Fruit fly (Drosophila melanogaster) whole organism, embryonic: Measurements from ENCODE around the gene witty.

Experiments used
- Asciz ChIP-seq: fragments of 200-800 bp; sonication (Bioruptor generic); optimal IDR thresholded peaks from 2 replicates; lab custom pipeline; 2017; ENCODE audit warnings: missing biosample characterization, mild to moderate bottlenecking, missing genetic modification characterization, missing genetic modification reagents
- BtbVII ChIP-seq: fragments of 200-800 bp; sonication (Bioruptor generic); optimal IDR thresholded peaks from 3 replicates; lab custom pipeline; 2017; ENCODE audit warnings: missing biosample characterization, mild to moderate bottlenecking, missing genetic modification characterization
- CG10209 ChIP-seq: fragments of 200-800 bp; sonication (Bioruptor generic); optimal IDR thresholded peaks from 3 replicates; lab custom pipeline; 2017; ENCODE audit warnings: missing biosample characterization, mild to moderate bottlenecking, missing genetic modification characterization, missing genetic modification reagents
- CG10321 ChIP-seq: fragments of 200-800 bp; sonication (Bioruptor generic); IDR thresholded peaks from 2 replicates; pipeline ENCODE4 v1.3.6; 2022; ENCODE audit warnings: missing biosample characterization, missing genetic modification characterization
- CG10654 ChIP-seq: fragments of 200-800 bp; sonication (Bioruptor generic); optimal IDR thresholded peaks from 2 replicates; lab custom pipeline; 2016; ENCODE audit warnings: missing biosample characterization, missing genetic modification characterization
- CG10979 ChIP-seq: fragments of 200-800 bp; sonication (Bioruptor generic); optimal IDR thresholded peaks from 2 replicates; lab custom pipeline; 2018; ENCODE audit warnings: missing biosample characterization, mild to moderate bottlenecking, missing genetic modification characterization, moderate library complexity
- CG11247 ChIP-seq: fragments of 200-800 bp; sonication (Bioruptor generic); IDR thresholded peaks from 2 replicates; pipeline ENCODE4 v1.3.6; 2022; ENCODE audit warnings: missing biosample characterization, missing genetic modification characterization
- CG11504 ChIP-seq: fragments of 200-800 bp; sonication (Bioruptor generic); optimal IDR thresholded peaks from 3 replicates; lab custom pipeline; 2019; ENCODE audit warnings: missing biosample characterization, mild to moderate bottlenecking, missing genetic modification characterization, moderate library complexity
- CG13296 ChIP-seq: fragments of 200-800 bp; sonication (Bioruptor generic); optimal IDR thresholded peaks from 3 replicates; lab custom pipeline; 2018; ENCODE audit warnings: missing biosample characterization, mild to moderate bottlenecking, missing genetic modification characterization
- CG16815 ChIP-seq: fragments of 200-800 bp; sonication (Bioruptor generic); optimal IDR thresholded peaks from 3 replicates; lab custom pipeline; 2017; ENCODE audit warnings: missing biosample characterization, mild to moderate bottlenecking, missing genetic modification characterization
- CG17359 ChIP-seq: fragments of 200-800 bp; sonication (Bioruptor generic); optimal IDR thresholded peaks from 3 replicates; lab custom pipeline; 2018; ENCODE audit warnings: missing biosample characterization, mild to moderate bottlenecking, missing genetic modification characterization, moderate library complexity
- CG17361 ChIP-seq: fragments of 200-800 bp; sonication (Bioruptor generic); IDR thresholded peaks from 3 replicates; pipeline ENCODE4 v1.3.6; 2022; ENCODE audit warnings: missing biosample characterization, missing genetic modification characterization
- CG2116 ChIP-seq: fragments of 200-800 bp; sonication (Bioruptor generic); optimal IDR thresholded peaks from 3 replicates; lab custom pipeline; 2018; ENCODE audit warnings: missing biosample characterization, mild to moderate bottlenecking, missing genetic modification characterization
- CG2120 ChIP-seq: fragments of 200-800 bp; sonication (Bioruptor generic); optimal IDR thresholded peaks from 3 replicates; lab custom pipeline; 2016; ENCODE audit warnings: missing biosample characterization, missing genetic modification characterization
- CG2129 ChIP-seq: fragments of 200-800 bp; sonication (Bioruptor generic); IDR thresholded peaks from 2 replicates; pipeline ENCODE4 v1.3.6; 2022; ENCODE audit warnings: missing biosample characterization, missing genetic modification characterization; ENCODE audit not compliant: partially characterized antibody
- CG30403 ChIP-seq: fragments of 200-800 bp; sonication (Bioruptor generic); optimal IDR thresholded peaks from 3 replicates; lab custom pipeline; 2016; ENCODE audit warnings: missing biosample characterization, missing genetic modification characterization
- CG31441 ChIP-seq: fragments of 200-800 bp; sonication (Bioruptor generic); IDR thresholded peaks from 2 replicates; pipeline ENCODE4 v1.3.6; 2022; ENCODE audit warnings: missing biosample characterization, missing genetic modification characterization
- CG33557 ChIP-seq: fragments of 200-800 bp; sonication (Bioruptor generic); optimal IDR thresholded peaks from 2 replicates; lab custom pipeline; 2019; ENCODE audit warnings: missing biosample characterization, mild to moderate bottlenecking, missing genetic modification characterization, moderate library complexity
- CG4424 ChIP-seq: fragments of 200-800 bp; sonication (Bioruptor generic); optimal IDR thresholded peaks from 3 replicates; lab custom pipeline; 2016; ENCODE audit warnings: missing biosample characterization, missing genetic modification characterization
- CG6791 ChIP-seq: fragments of 200-800 bp; sonication (Bioruptor generic); IDR thresholded peaks from 3 replicates; pipeline ENCODE4 v1.3.6; 2022; ENCODE audit warnings: missing biosample characterization, missing genetic modification characterization; ENCODE audit not compliant: partially characterized antibody
- CG8290 ChIP-seq, 3 experiments: fragments of 200-800 bp; sonication (Bioruptor generic); optimal IDR thresholded peaks; 2 replicates each; lab custom pipeline; 2016 to 2019; ENCODE audit warnings: missing biosample characterization in 3 of 3, missing genetic modification characterization in 3 of 3, mild to moderate bottlenecking in 2 of 3, moderate library complexity in 1 of 3
- CG8924 ChIP-seq: fragments of 200-800 bp; optimal IDR thresholded peaks from 3 replicates; lab custom pipeline; 2019; ENCODE audit warnings: missing biosample characterization, mild to moderate bottlenecking, missing genetic modification characterization, moderate library complexity
- CG9215 ChIP-seq: fragments of 200-800 bp; sonication (Bioruptor generic); IDR thresholded peaks from 2 replicates; pipeline ENCODE4 v1.3.6; 2022; ENCODE audit warnings: missing biosample characterization, missing genetic modification characterization
- CG9932 ChIP-seq: fragments of 200-800 bp; sonication (Bioruptor generic); IDR thresholded peaks from 2 replicates; pipeline ENCODE4 v1.3.6; 2022; ENCODE audit warnings: missing biosample characterization, missing genetic modification characterization
- CTCF ChIP-seq: fragments of 200-800 bp; sonication (Bioruptor generic); optimal IDR thresholded peaks from 2 replicates; lab custom pipeline; 2017; ENCODE audit warnings: missing biosample characterization, mild to moderate bottlenecking, missing genetic modification characterization, moderate library complexity
- E2f1 ChIP-seq: fragments of 200-800 bp; sonication (Bioruptor generic); IDR thresholded peaks from 2 replicates; pipeline ENCODE4 v1.3.6; 2022; ENCODE audit warnings: missing biosample characterization, missing genetic modification characterization
- HLH4C ChIP-seq: fragments of 200-800 bp; sonication (Bioruptor generic); IDR thresholded peaks from 3 replicates; pipeline ENCODE4 v1.3.6; 2022; ENCODE audit warnings: missing biosample characterization, missing genetic modification characterization; ENCODE audit not compliant: partially characterized antibody
- Hr51 ChIP-seq, 2 experiments: fragments of 200-800 bp; sonication (Bioruptor generic); optimal IDR thresholded peaks; 2 replicates in 1 of 2; 3 replicates in 1 of 2; lab custom pipeline; 2016 to 2018; ENCODE audit warnings: missing biosample characterization in 2 of 2, missing genetic modification characterization in 2 of 2, mild to moderate bottlenecking in 1 of 2, moderate library complexity in 1 of 2
- Sin3A ChIP-seq: fragments of >200 bp; optimal IDR thresholded peaks from 2 replicates; lab custom pipeline; 2018
- bowl ChIP-seq: fragments of 200-800 bp; sonication (Bioruptor generic); IDR thresholded peaks from 2 replicates; pipeline ENCODE4 v1.3.6; 2022; ENCODE audit warnings: missing biosample characterization, missing genetic modification characterization
- corto ChIP-seq: fragments of 200-800 bp; sonication (Bioruptor generic); optimal IDR thresholded peaks from 2 replicates; lab custom pipeline; 2016; ENCODE audit warnings: missing biosample characterization, mild to moderate bottlenecking, missing genetic modification characterization, moderate library complexity
- disco-r ChIP-seq: fragments of 200-800 bp; sonication (Bioruptor generic); optimal IDR thresholded peaks from 2 replicates; lab custom pipeline; 2016; ENCODE audit warnings: missing biosample characterization, missing genetic modification characterization
- dm ChIP-seq: fragments of 200-800 bp; sonication (Bioruptor generic); optimal IDR thresholded peaks from 3 replicates; lab custom pipeline; 2016; ENCODE audit warnings: missing biosample characterization, missing genetic modification characterization
- gcm2 ChIP-seq: fragments of 200-800 bp; sonication (Bioruptor generic); optimal IDR thresholded peaks from 2 replicates; lab custom pipeline; 2016; ENCODE audit warnings: missing biosample characterization, missing genetic modification characterization
- grau ChIP-seq: fragments of 200-800 bp; optimal IDR thresholded peaks from 3 replicates; lab custom pipeline; 2019; ENCODE audit warnings: missing biosample characterization, mild to moderate bottlenecking, missing genetic modification characterization, moderate library complexity
- her ChIP-seq: fragments of 200-800 bp; sonication (Bioruptor generic); optimal IDR thresholded peaks from 2 replicates; lab custom pipeline; 2016; ENCODE audit warnings: missing biosample characterization, missing genetic modification characterization
- hkb ChIP-seq, 2 experiments: fragments of 200-800 bp in 1 of 2; fragments of >200 bp in 1 of 2; sonication (Bioruptor generic) in 1 of 2; IDR thresholded peaks in 1 of 2; optimal IDR thresholded peaks in 1 of 2; 2 replicates each; pipeline versions ENCODE4 v1.3.6 to Lab custom; 2017 to 2022; ENCODE audit warnings: missing biosample characterization in 1 of 2, missing genetic modification characterization in 1 of 2
- onecut ChIP-seq: fragments of 200-800 bp; sonication (Bioruptor generic); IDR thresholded peaks from 2 replicates; pipeline ENCODE4 v1.3.6; 2022; ENCODE audit warnings: missing biosample characterization, missing genetic modification characterization
- p53 ChIP-seq: fragments of 200-800 bp; sonication (Bioruptor generic); optimal IDR thresholded peaks from 2 replicates; lab custom pipeline; 2016; ENCODE audit warnings: missing biosample characterization, missing genetic modification characterization
- pita ChIP-seq: fragments of 200-800 bp; sonication (Bioruptor generic); optimal IDR thresholded peaks from 2 replicates; lab custom pipeline; 2017; ENCODE audit warnings: missing biosample characterization, mild to moderate bottlenecking, missing genetic modification characterization
- schlank ChIP-seq: fragments of 200-800 bp; sonication (Bioruptor generic); optimal IDR thresholded peaks from 2 replicates; lab custom pipeline; 2018; ENCODE audit warnings: missing biosample characterization, mild to moderate bottlenecking, missing genetic modification characterization
- sens-2 ChIP-seq: fragments of 200-800 bp; sonication (Bioruptor generic); IDR thresholded peaks from 2 replicates; pipeline ENCODE4 v1.3.6; 2022; ENCODE audit warnings: missing biosample characterization, missing genetic modification characterization
- sna ChIP-seq: fragments of 200-800 bp; sonication (Bioruptor generic); IDR thresholded peaks from 2 replicates; pipeline ENCODE4 v1.3.6; 2022; ENCODE audit warnings: missing biosample characterization, missing genetic modification characterization; ENCODE audit not compliant: partially characterized antibody
- so ChIP-seq: fragments of 200-800 bp; sonication (Bioruptor generic); IDR thresholded peaks from 3 replicates; pipeline ENCODE4 v1.3.6; 2022; ENCODE audit warnings: missing biosample characterization, missing genetic modification characterization
- sob ChIP-seq: fragments of 200-800 bp; sonication (Bioruptor generic); IDR thresholded peaks from 2 replicates; pipeline ENCODE4 v1.3.6; 2022; ENCODE audit warnings: missing biosample characterization, missing genetic modification characterization
- tgo ChIP-seq: fragments of 200-800 bp; sonication (Bioruptor generic); IDR thresholded peaks from 3 replicates; pipeline ENCODE4 v1.3.6; 2022; ENCODE audit warnings: missing biosample characterization, missing genetic modification characterization
- trem ChIP-seq: fragments of 200-800 bp; optimal IDR thresholded peaks from 3 replicates; lab custom pipeline; 2019; ENCODE audit warnings: missing biosample characterization, mild to moderate bottlenecking, missing genetic modification characterization, moderate library complexity
- tup ChIP-seq: fragments of 200-800 bp; sonication (Bioruptor generic); optimal IDR thresholded peaks from 2 replicates; lab custom pipeline; 2016; ENCODE audit warnings: missing biosample characterization, mild to moderate bottlenecking, missing genetic modification characterization, moderate library complexity
- tx ChIP-seq: fragments of 200-800 bp; sonication (Bioruptor generic); optimal IDR thresholded peaks from 2 replicates; lab custom pipeline; 2016; ENCODE audit warnings: missing biosample characterization, missing genetic modification characterization

witty gene

dm6 chr2L:8326414-8327271 lies 11.4 kb upstream of the witty start (continued):
- no peak for TF ChIP-seq corto (GFP tag; lab: Kevin White, UChicago)
- no peak for TF ChIP-seq CG9215 (GFP tag; lab: Robert Waterston, UW)
- TF ChIP-seq CG10209 (GFP tag; lab: Kevin White, UChicago): peak; percentile 18
- peak; percentile 15 for TF ChIP-seq CG2120
- TF ChIP-seq CTCF (GFP tag; lab: Kevin White, UChicago): peak; percentile 34
- no peak for TF ChIP-seq her
- TF ChIP-seq Asciz: peak; percentile 5
- no peak for TF ChIP-seq CG2116
- no peak for TF ChIP-seq HLH4C (GFP tag; lab: Robert Waterston, UW)
- peak; percentile 51 for TF ChIP-seq CG31441 (GFP tag; lab: Robert Waterston, UW)
- no peak for TF ChIP-seq schlank
- TF ChIP-seq CG6791 (GFP tag; lab: Robert Waterston, UW): no peak
- TF ChIP-seq CG9932: no peak
- peak; percentile 39 for TF ChIP-seq CG17359
- no peak for TF ChIP-seq CG33557 (GFP tag; lab: Kevin White, UChicago)
- TF ChIP-seq sens-2 (GFP tag; lab: Robert Waterston, UW): no peak
- no peak for TF ChIP-seq sob (GFP tag; lab: Robert Waterston, UW)
- no peak for TF ChIP-seq CG11247 (GFP tag; lab: Robert Waterston, UW)
- no peak for TF ChIP-seq p53 (GFP tag; lab: Kevin White, UChicago)
- TF ChIP-seq CG10654 (GFP tag; lab: Kevin White, UChicago): no peak
- TF ChIP-seq CG8924: peak; percentile 19
- no peak for TF ChIP-seq bowl
- peak; percentile 1 for TF ChIP-seq pita (GFP tag; lab: Kevin White, UChicago)
- TF ChIP-seq CG10321 (GFP tag; lab: Robert Waterston, UW): no peak
- TF ChIP-seq onecut: no peak
- TF ChIP-seq tgo (GFP tag; lab: Robert Waterston, UW): peak; percentile 28; the same call in 1 of the 3 replicates
- no peak for TF ChIP-seq CG4424 (GFP tag; lab: Kevin White, UChicago)
- TF ChIP-seq E2f1 (GFP tag; lab: Robert Waterston, UW): no peak
- TF ChIP-seq grau (tag; lab: Kevin White, UChicago): peak; percentile 30
- TF ChIP-seq CG13296: peak; percentile 28
- no peak for TF ChIP-seq tx (GFP tag; lab: Kevin White, UChicago)
- no peak for TF ChIP-seq tup (GFP tag; lab: Kevin White, UChicago)
- no peak for TF ChIP-seq so (GFP tag; lab: Robert Waterston, UW)
- TF ChIP-seq Sin3A (lab: Kevin White, UChicago): no peak
- TF ChIP-seq CG11504 (tag; lab: Kevin White, UChicago): peak; percentile 71
- TF ChIP-seq CG17361 (GFP tag; lab: Robert Waterston, UW): 0 out of 3 replicates have a peak, but pooled peaks have one; percentile 14
- TF ChIP-seq sna: no peak
- no peak for TF ChIP-seq CG8290 (GFP tag; optimal IDR thresholded peaks at IDR 0.05; lab: Kevin White, UChicago)
- no peak for TF ChIP-seq CG8290 (tag; optimal IDR thresholded peaks at IDR 0.05; lab: Kevin White, UChicago)
- TF ChIP-seq dm (GFP tag; lab: Kevin White, UChicago): no peak
- TF ChIP-seq BtbVII: no peak
- no peak for TF ChIP-seq disco-r (GFP tag; lab: Kevin White, UChicago)
- no peak for TF ChIP-seq hkb (optimal IDR thresholded peaks at IDR 0.05; lab: Kevin White, UChicago)
- TF ChIP-seq hkb (GFP tag; IDR thresholded peaks at IDR 0.05; lab: Robert Waterston, UW): no peak
- no peak for TF ChIP-seq trem
- peak in 1 of 2 experiments; percentile 63 for TF ChIP-seq Hr51 (GFP tag; optimal IDR thresholded peaks at IDR 0.05; lab: Kevin White, UChicago)
- TF ChIP-seq CG10979 (tag; lab: Kevin White, UChicago): no peak
- no peak for TF ChIP-seq gcm2 (GFP tag; lab: Kevin White, UChicago)
- peak; percentile 25 for TF ChIP-seq CG30403 (GFP tag; lab: Kevin White, UChicago)
- TF ChIP-seq CG16815 (GFP tag; lab: Kevin White, UChicago): no peak
- no peak for TF ChIP-seq CG2129
